Fruit fly (Drosophila melanogaster) whole organism: ENCODE data around the gene Sfp24Ba.

ENCODE experiments used
- CG8478 ChIP-seq: fragments of >200 bp; optimal IDR thresholded peaks from 2 replicates; lab custom pipeline; 2018; ENCODE audit warnings: inconsistent platforms
- Dll ChIP-seq: fragments of >200 bp; optimal IDR thresholded peaks from 2 replicates; lab custom pipeline; 2017
- EcR ChIP-seq, 2 experiments: fragments of >200 bp; optimal IDR thresholded peaks; 2 replicates each; lab custom pipeline; 2017; ENCODE audit warnings: missing biosample characterization in 2 of 2, missing genetic modification characterization in 2 of 2, missing genetic modification reagents in 2 of 2
- pan ChIP-seq: fragments of >200 bp; optimal IDR thresholded peaks from 2 replicates; lab custom pipeline; 2017
- psq ChIP-seq: fragments of >200 bp; optimal IDR thresholded peaks from 2 replicates; lab custom pipeline; 2017
- usp ChIP-seq: fragments of >200 bp; optimal IDR thresholded peaks from 2 replicates; lab custom pipeline; 2017; ENCODE audit warnings: missing biosample characterization, missing genetic modification characterization, mixed read lengths

Gene Sfp24Ba

DNA sequence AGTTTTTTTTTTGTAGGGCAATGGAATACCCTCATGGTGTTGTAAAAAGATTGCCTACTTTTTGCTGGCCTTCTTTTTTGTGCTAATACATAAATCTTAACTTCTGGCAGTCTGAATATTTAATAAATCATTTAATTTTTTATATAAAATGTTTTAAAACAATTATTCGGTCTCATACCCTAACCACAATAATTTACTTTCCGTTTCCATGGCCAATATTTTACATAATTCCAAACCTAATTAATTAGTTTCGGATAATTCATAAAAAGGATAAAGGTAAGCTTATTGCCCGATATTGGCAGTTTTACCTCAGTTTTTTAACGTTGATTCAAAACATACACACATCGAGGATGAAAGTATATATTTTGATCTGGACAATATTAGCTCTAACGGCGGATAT is 31.5 kb upstream of the Sfp24Ba start, which contains the start of gene CG42465:
Gene CG42465 (plus strand): TSS at position 301 of the 400 bp plus-strand sequence.
- TF ChIP-seq usp (GFP tag; lab: Kevin White, UChicago): no peak
- no peak for TF ChIP-seq CG8478 (lab: Kevin White, UChicago)
- TF ChIP-seq EcR (GFP tag; optimal IDR thresholded peaks at IDR 0.05; lab: Kevin White, UChicago): no peak
- TF ChIP-seq pan (lab: Kevin White, UChicago): no peak
- no peak for TF ChIP-seq Dll (lab: Kevin White, UChicago)
- no peak for TF ChIP-seq psq (lab: Kevin White, UChicago)

DNA sequence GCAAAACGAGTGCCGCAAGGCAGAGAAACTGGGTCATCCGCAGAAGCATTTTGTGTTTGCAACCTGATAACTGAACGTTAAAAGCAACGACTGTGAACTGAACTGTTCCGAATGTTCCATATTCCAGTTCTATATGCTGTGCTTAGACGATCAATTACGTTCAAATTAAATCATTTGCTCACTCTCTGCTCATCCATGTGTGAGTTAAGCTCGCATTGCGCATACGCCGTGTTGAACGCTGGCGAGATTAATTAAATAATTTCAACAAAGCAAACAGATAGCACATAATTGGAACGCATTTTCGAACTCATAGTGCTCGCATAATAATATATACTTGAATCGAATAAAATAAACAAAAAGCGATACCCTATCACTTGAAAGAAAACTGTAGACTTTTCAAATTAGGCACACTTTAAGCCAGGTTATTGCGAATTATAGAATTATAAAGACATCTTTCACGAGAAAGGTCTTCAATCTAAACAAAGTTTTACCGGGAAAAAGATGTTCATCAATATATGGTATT is 30.7 kb upstream of the Sfp24Ba start, which contains the start of the genes CG10031 and CG42464:
Gene CG10031 (minus strand): TSS at position 101 of the 523 bp plus-strand sequence.
Gene CG42464 (plus strand): TSS at position 473 of the 523 bp plus-strand sequence.
- TF ChIP-seq CG8478 (lab: Kevin White, UChicago) (no peak), psq (lab: Kevin White, UChicago) (no peak), Dll (lab: Kevin White, UChicago) (no peak), EcR (GFP tag; optimal IDR thresholded peaks at IDR 0.05; lab: Kevin White, UChicago) (no peak), pan (lab: Kevin White, UChicago) (no peak), usp (GFP tag; lab: Kevin White, UChicago) (no peak)

DNA sequence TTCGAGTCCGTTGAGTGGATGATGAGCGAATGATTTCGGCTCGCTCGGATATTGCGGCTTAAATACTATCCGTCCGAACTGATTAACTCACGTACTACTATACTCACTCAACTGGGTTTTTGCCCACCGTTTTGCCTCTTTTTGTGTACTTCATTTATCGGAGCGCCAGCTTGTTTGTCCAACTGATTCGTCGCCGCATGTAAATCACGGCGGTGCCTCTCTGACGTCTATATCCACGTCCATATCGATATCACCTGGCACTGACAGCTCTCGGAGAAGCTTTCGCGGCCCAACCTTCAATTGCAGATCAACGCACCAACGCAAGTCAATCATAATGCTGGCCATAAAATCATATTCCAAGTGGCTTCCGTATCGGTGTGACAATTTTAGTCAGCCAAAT is 29.4 kb upstream of the Sfp24Ba start, which contains the start of gene CG3604:
Gene CG3604 (minus strand): TSS at position 101 of the 400 bp plus-strand sequence.
- no peak for TF ChIP-seq psq (lab: Kevin White, UChicago)
- TF ChIP-seq Dll (lab: Kevin White, UChicago): no peak
- no peak for TF ChIP-seq CG8478 (lab: Kevin White, UChicago)
- no peak for TF ChIP-seq EcR (GFP tag; optimal IDR thresholded peaks at IDR 0.05; lab: Kevin White, UChicago)
- TF ChIP-seq usp (GFP tag; lab: Kevin White, UChicago): no peak
- TF ChIP-seq pan (lab: Kevin White, UChicago): no peak

DNA sequence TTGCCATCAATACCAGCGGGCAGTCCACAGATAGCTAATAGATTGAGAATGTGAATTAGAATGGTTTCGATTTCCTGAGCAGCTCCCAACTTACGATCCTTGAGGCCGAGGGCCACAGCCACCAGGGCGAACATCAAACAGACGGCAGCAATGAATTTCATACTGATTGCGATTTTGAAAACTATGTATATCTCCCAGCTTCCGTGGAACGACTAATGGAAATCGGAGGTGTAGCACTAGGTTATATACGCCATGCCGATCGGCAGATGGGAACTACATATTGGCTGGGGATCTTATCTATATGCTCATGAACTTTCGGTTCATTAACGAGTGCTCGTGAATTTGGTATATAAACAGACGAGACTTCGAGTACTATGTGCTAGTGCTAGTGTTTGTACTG is 28.1 kb upstream of the Sfp24Ba start, which contains the start of gene IM33:
Gene IM33 (minus strand): TSS at position 221 of the 400 bp plus-strand sequence.
- TF ChIP-seq usp (GFP tag; lab: Kevin White, UChicago) (no peak), pan (lab: Kevin White, UChicago) (no peak), CG8478 (lab: Kevin White, UChicago) (no peak), Dll (lab: Kevin White, UChicago) (no peak), EcR (GFP tag; optimal IDR thresholded peaks at IDR 0.05; lab: Kevin White, UChicago) (no peak), psq (lab: Kevin White, UChicago) (no peak)

DNA sequence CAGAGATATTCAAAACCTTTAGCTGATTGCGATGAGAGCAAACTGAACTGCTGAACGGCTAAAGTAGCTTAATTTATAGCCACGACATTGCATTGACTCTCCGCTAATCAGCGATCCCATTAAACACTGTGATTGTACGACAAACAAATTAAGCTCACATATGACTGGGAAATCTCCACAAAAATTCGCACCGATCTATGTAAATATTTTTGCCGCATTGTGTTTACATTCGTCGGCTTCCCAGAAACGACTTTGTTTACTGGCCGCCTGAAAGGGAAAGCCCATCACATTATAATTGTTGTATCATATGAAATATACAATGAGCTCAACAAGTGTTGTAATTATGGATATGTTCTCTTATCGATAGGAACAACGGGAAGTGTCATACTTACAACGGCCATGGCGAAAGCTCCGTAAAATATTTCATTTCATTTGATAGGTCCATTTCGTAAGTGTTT is 27.0 kb upstream of the Sfp24Ba start, which contains the start of gene CG16713:
Gene CG16713 (minus strand): TSS at position 51 of the 458 bp plus-strand sequence.
- TF ChIP-seq usp (GFP tag; lab: Kevin White, UChicago) (no peak), psq (lab: Kevin White, UChicago) (no peak), CG8478 (lab: Kevin White, UChicago) (no peak), Dll (lab: Kevin White, UChicago) (no peak), EcR (GFP tag; optimal IDR thresholded peaks at IDR 0.05; lab: Kevin White, UChicago) (no peak), pan (lab: Kevin White, UChicago) (no peak)

DNA sequence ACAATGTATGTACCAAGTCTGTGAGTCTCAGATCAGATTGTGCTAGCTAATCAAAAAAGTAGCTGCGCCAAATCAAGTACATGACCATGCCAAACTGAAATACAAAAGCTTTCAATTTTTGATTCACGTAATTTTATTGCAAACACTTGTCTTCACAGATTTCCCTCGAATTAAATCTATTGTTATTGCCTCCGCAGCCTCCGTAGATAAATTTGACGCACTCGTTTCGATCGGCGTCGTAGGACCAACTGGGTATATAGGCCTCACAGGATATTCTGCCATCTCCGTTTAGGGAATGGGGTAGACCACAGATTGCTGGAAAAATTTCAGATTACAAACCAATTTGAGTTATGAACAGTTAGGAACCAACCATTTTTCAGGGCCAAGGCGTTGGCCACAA is 26.6 kb upstream of the Sfp24Ba start, which contains the start of gene CG43165:
Gene CG43165 (minus strand): TSS at position 101 of the 400 bp plus-strand sequence.
- TF ChIP-seq Dll (lab: Kevin White, UChicago) (no peak), usp (GFP tag; lab: Kevin White, UChicago) (no peak), EcR (GFP tag; optimal IDR thresholded peaks at IDR 0.05; lab: Kevin White, UChicago) (no peak)

DNA sequence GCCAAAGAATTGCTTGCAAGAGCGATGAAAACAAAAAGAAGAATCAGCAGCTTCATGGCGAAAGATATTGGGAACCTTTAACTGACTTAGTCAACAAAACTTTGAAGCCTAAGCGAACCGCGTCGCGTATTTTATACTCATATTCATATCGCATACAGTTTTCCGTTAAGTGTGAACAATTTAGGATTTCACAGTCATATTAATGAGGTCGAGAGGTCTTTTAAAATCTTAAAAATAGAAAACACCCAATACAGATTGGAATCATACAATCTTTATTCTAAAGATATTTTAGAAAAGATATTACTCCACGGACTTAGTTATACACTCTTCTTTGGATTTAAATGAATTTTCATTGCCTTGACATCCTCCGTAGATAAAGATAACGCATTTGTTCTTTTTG is 25.5 kb upstream of the Sfp24Ba start, which contains the start of gene Acp24A4:
Gene Acp24A4 (minus strand): TSS at position 101 of the 400 bp plus-strand sequence.
- TF ChIP-seq usp (GFP tag; lab: Kevin White, UChicago): no peak

DNA sequence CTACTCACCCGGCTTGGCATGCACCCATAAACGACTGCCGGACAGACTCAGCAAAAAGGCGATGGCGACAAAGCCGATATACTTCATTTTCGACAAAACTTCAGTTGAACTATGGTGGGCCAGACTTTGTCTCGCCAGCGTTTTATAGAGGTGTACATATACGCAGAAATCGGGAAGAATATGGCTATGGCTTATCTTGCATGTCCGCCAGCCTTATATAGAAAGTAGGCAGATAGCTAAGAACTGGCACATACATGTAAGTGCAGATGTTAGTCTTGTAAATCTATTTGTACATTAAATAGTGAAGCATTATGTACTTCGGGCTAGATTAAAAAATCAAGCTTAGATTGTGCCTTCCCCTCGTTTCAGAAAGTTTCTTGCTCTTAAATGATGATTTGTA is 24.7 kb upstream of the Sfp24Ba start, which contains the start of gene CG3513:
Gene CG3513 (minus strand): TSS at position 101 of the 400 bp plus-strand sequence.
- TF ChIP-seq psq (lab: Kevin White, UChicago): no peak
- no peak for TF ChIP-seq EcR (GFP tag; optimal IDR thresholded peaks at IDR 0.05; lab: Kevin White, UChicago)
- TF ChIP-seq Dll (lab: Kevin White, UChicago): no peak
- TF ChIP-seq usp (GFP tag; lab: Kevin White, UChicago): no peak
- no peak for TF ChIP-seq CG8478 (lab: Kevin White, UChicago)
- no peak for TF ChIP-seq pan (lab: Kevin White, UChicago)

DNA sequence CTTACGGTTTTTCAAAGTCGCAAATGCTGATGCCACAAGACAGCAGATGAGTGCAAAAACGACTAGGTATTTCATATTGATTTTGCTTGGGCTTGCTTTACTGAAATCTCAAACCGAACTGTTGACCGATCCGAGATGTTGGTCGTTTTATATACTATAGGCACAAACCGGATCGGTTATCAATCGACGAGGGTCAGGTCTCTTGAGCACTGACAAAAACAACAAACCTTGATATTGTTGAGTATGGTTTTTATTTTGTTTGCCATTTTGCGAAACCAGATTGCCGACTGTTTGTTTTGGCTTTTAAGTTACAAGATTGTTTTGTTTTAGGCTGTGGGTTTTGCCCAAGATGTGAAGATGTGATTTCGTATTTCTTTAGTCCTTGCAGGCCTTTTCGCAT is 24.1 kb upstream of the Sfp24Ba start, which contains the start of gene CG16704:
Gene CG16704 (minus strand): TSS at position 122 of the 400 bp plus-strand sequence.
- TF ChIP-seq usp (GFP tag; lab: Kevin White, UChicago): no peak
- TF ChIP-seq EcR (GFP tag; optimal IDR thresholded peaks at IDR 0.05; lab: Kevin White, UChicago): no peak
- TF ChIP-seq psq (lab: Kevin White, UChicago): no peak
- no peak for TF ChIP-seq CG8478 (lab: Kevin White, UChicago)
- no peak for TF ChIP-seq Dll (lab: Kevin White, UChicago)
- no peak for TF ChIP-seq pan (lab: Kevin White, UChicago)

DNA sequence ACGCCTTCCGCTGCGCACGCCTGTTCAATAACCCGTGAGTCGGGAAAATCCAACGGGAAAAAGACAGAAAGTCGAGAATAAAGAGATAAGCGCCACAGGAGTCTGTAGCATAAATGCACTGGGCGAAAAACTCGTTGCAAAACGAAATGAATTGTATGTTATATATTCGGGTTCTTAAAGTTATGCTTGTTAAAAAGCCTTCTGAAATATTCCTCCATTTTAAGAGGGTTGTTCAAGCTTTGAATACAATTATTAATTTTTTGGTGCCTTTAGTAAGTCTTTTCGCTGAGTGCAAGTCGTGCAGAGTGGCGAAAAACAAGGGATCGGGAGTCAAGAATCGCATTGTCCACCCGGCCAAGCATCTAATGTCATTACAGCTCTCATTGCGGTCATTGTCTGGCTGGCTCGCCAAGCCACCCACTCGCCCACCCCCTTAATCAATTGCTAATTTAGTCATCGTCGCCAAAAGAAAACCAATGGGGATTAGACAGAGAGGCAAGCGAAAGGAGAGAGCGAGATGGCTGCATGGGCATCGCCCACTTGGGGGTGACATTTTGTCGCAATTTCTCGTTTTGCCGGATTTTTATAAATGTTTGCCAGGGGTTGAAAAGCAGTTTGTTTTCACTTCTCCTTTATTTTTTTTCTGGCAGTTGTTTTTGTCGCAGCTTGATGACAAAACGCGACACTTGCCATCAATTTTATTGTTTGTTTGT is 16.9 kb upstream of the Sfp24Ba start:
- no peak for TF ChIP-seq usp (GFP tag; lab: Kevin White, UChicago)
- no peak for TF ChIP-seq CG8478 (lab: Kevin White, UChicago)
- no peak for TF ChIP-seq pan (lab: Kevin White, UChicago)
- no peak for TF ChIP-seq Dll (lab: Kevin White, UChicago)
- TF ChIP-seq psq (lab: Kevin White, UChicago): no peak
- no peak for TF ChIP-seq EcR (GFP tag; optimal IDR thresholded peaks at IDR 0.05; lab: Kevin White, UChicago)

DNA sequence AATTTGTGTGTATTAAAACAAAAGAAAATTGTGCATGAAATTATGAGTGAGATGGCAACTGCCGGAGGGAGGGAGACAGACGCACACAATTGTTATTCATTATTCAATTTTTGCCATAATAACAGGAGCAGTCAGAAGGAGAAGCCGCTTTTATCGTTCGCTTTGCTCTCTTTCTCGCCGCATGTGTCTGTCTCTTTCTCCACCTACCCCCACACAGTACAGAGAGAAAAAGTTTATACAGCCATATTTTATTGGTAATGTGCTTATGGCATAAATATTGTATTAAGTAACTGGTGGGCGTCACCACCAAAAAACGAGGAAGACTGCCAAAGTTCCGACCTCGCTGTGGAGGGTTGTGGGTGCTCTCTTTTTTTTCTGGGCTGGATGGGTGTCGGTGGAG is 14.1 kb upstream of the Sfp24Ba start:
- TF ChIP-seq pan (lab: Kevin White, UChicago): no peak
- no peak for TF ChIP-seq usp (GFP tag; lab: Kevin White, UChicago)
- TF ChIP-seq EcR (GFP tag; optimal IDR thresholded peaks at IDR 0.05; lab: Kevin White, UChicago): no peak
